Fruit fly (Drosophila melanogaster) whole organism, prepupa: ENCODE measurements around the gene CG3552.

Experiments used
- Blimp-1 ChIP-seq: fragments of 200-800 bp; sonication (Bioruptor generic); optimal IDR thresholded peaks from 3 replicates; lab custom pipeline; 2017; ENCODE audit warnings: missing biosample characterization, missing genetic modification characterization, mild to moderate bottlenecking, moderate library complexity, missing genetic modification reagents
- CG11762 ChIP-seq: fragments of 200-800 bp; sonication (Bioruptor generic); optimal IDR thresholded peaks from 3 replicates; lab custom pipeline; 2016; ENCODE audit warnings: missing biosample characterization, missing genetic modification characterization; ENCODE audit not compliant: insufficient read depth
- CG11902 ChIP-seq: fragments of 200-800 bp; sonication (Bioruptor generic); optimal IDR thresholded peaks from 3 replicates; lab custom pipeline; 2016; ENCODE audit warnings: missing biosample characterization, missing genetic modification characterization
- CG15336 ChIP-seq: fragments of 200-800 bp; sonication (Bioruptor generic); IDR thresholded peaks from 2 replicates; pipeline ENCODE4 v1.3.6; 2022; ENCODE audit warnings: missing biosample characterization, missing genetic modification characterization
- CG1621 ChIP-seq: fragments of 200-800 bp; sonication (Bioruptor generic); optimal IDR thresholded peaks from 3 replicates; lab custom pipeline; 2018; ENCODE audit warnings: missing biosample characterization, mild to moderate bottlenecking, missing genetic modification characterization
- CG16779 ChIP-seq: fragments of 200-800 bp; sonication (Bioruptor generic); optimal IDR thresholded peaks from 3 replicates; lab custom pipeline; 2017; ENCODE audit warnings: missing biosample characterization, mild to moderate bottlenecking, missing genetic modification characterization
- CG31627 ChIP-seq: fragments of 200-800 bp; sonication (Bioruptor generic); optimal IDR thresholded peaks from 3 replicates; lab custom pipeline; 2016; ENCODE audit warnings: missing biosample characterization, missing genetic modification characterization
- CG32006 ChIP-seq: fragments of 200-800 bp; sonication (Bioruptor generic); optimal IDR thresholded peaks from 3 replicates; lab custom pipeline; 2017; ENCODE audit warnings: missing biosample characterization, mild to moderate bottlenecking, missing genetic modification characterization
- CG34406 ChIP-seq: fragments of 200-800 bp; sonication (Bioruptor generic); optimal IDR thresholded peaks from 3 replicates; lab custom pipeline; 2016; ENCODE audit warnings: missing biosample characterization, missing genetic modification characterization
- CG3919 ChIP-seq: fragments of 200-800 bp; sonication (Bioruptor generic); optimal IDR thresholded peaks from 3 replicates; lab custom pipeline; 2016; ENCODE audit warnings: missing biosample characterization, missing genetic modification characterization
- CG6163 ChIP-seq: fragments of 200-800 bp; sonication (Bioruptor generic); IDR thresholded peaks from 3 replicates; pipeline ENCODE4 v1.3.6; 2022; ENCODE audit warnings: missing biosample characterization, missing genetic modification characterization
- CG6808 ChIP-seq: fragments of 200-800 bp; sonication (Bioruptor generic); optimal IDR thresholded peaks from 3 replicates; lab custom pipeline; 2017; ENCODE audit warnings: missing biosample characterization, missing genetic modification characterization, mild to moderate bottlenecking, moderate library complexity, missing genetic modification reagents
- CG6854 ChIP-seq: fragments of 200-800 bp; sonication (Bioruptor generic); optimal IDR thresholded peaks from 2 replicates; lab custom pipeline; 2017; ENCODE audit warnings: missing biosample characterization, mild to moderate bottlenecking, missing genetic modification characterization
- CG7368 ChIP-seq: fragments of 200-800 bp; sonication (Bioruptor generic); optimal IDR thresholded peaks from 3 replicates; lab custom pipeline; 2016; ENCODE audit warnings: missing biosample characterization, missing genetic modification characterization
- CG8119 ChIP-seq: fragments of 200-800 bp; sonication (Bioruptor generic); IDR thresholded peaks from 3 replicates; pipeline ENCODE4 v1.3.6; 2022; ENCODE audit warnings: missing biosample characterization, missing genetic modification characterization
- CG8632 ChIP-seq: fragments of 200-800 bp; sonication (Bioruptor generic); optimal IDR thresholded peaks from 3 replicates; lab custom pipeline; 2016; ENCODE audit warnings: missing biosample characterization, missing genetic modification characterization
- Eip75B ChIP-seq: fragments of 200-800 bp; sonication (Bioruptor generic); optimal IDR thresholded peaks from 3 replicates; lab custom pipeline; 2016; ENCODE audit warnings: missing biosample characterization, missing genetic modification characterization
- Eip78C ChIP-seq: fragments of 200-800 bp; sonication (Bioruptor generic); peaks from one replicate; lab custom pipeline; 2016; ENCODE audit warnings: missing biosample characterization, missing genetic modification characterization
- Eip93F ChIP-seq: fragments of 200-800 bp; sonication (Bioruptor generic); optimal IDR thresholded peaks from 2 replicates; lab custom pipeline; 2016; ENCODE audit warnings: missing biosample characterization, mild to moderate bottlenecking, missing genetic modification characterization
- Hr4 ChIP-seq: fragments of 200-800 bp; sonication (Bioruptor generic); optimal IDR thresholded peaks from 3 replicates; lab custom pipeline; 2016; ENCODE audit warnings: missing biosample characterization, missing genetic modification characterization
- Met ChIP-seq: fragments of 200-800 bp; sonication (Bioruptor generic); optimal IDR thresholded peaks from 3 replicates; lab custom pipeline; 2016; ENCODE audit warnings: missing biosample characterization, missing genetic modification characterization
- OdsH ChIP-seq: fragments of 200-800 bp; sonication (Bioruptor generic); optimal IDR thresholded peaks from 3 replicates; lab custom pipeline; 2016; ENCODE audit warnings: missing biosample characterization, missing genetic modification characterization
- Smox ChIP-seq: fragments of 200-800 bp; sonication (Bioruptor generic); optimal IDR thresholded peaks from 3 replicates; lab custom pipeline; 2016; ENCODE audit warnings: missing biosample characterization, missing genetic modification characterization
- Sox102F ChIP-seq: fragments of 200-800 bp; sonication (Bioruptor generic); optimal IDR thresholded peaks from 2 replicates; lab custom pipeline; 2016; ENCODE audit warnings: missing biosample characterization, mild to moderate bottlenecking, missing genetic modification characterization
- Sox15 ChIP-seq: fragments of 200-800 bp; sonication (Bioruptor generic); optimal IDR thresholded peaks from 3 replicates; lab custom pipeline; 2016; ENCODE audit warnings: missing biosample characterization, missing genetic modification characterization
- acj6 ChIP-seq: fragments of 200-800 bp; sonication (Bioruptor generic); optimal IDR thresholded peaks from 3 replicates; lab custom pipeline; 2016; ENCODE audit warnings: missing biosample characterization, missing genetic modification characterization
- cyc ChIP-seq: fragments of 200-800 bp; sonication (Bioruptor generic); optimal IDR thresholded peaks from 3 replicates; lab custom pipeline; 2016; ENCODE audit warnings: missing biosample characterization, missing genetic modification characterization
- dsx ChIP-seq: fragments of 200-800 bp; optimal IDR thresholded peaks from 3 replicates; lab custom pipeline; 2019; ENCODE audit warnings: missing biosample characterization, mild to moderate bottlenecking, missing genetic modification characterization, moderate library complexity; ENCODE audit not compliant: poor library complexity, severe bottlenecking
- esn ChIP-seq: fragments of 200-800 bp; sonication (Bioruptor generic); optimal IDR thresholded peaks from 2 replicates; lab custom pipeline; 2016; ENCODE audit warnings: missing biosample characterization, mild to moderate bottlenecking, missing genetic modification characterization, moderate library complexity
- fd59A ChIP-seq: fragments of 200-800 bp; sonication (Bioruptor generic); optimal IDR thresholded peaks from 2 replicates; lab custom pipeline; 2017; ENCODE audit warnings: missing biosample characterization, mild to moderate bottlenecking, missing genetic modification characterization, missing genetic modification reagents
- fd85E ChIP-seq: fragments of 200-800 bp; sonication (Bioruptor generic); optimal IDR thresholded peaks from 3 replicates; lab custom pipeline; 2016; ENCODE audit warnings: missing biosample characterization, missing genetic modification characterization
- fkh ChIP-seq: fragments of 200-800 bp; sonication (Bioruptor generic); optimal IDR thresholded peaks from 3 replicates; lab custom pipeline; 2017; ENCODE audit warnings: missing biosample characterization, mild to moderate bottlenecking, missing genetic modification characterization, moderate library complexity
- pdm3 ChIP-seq: fragments of 200-800 bp; sonication (Bioruptor generic); optimal IDR thresholded peaks from 3 replicates; lab custom pipeline; 2016; ENCODE audit warnings: missing biosample characterization, missing genetic modification characterization
- salr ChIP-seq, 2 experiments: fragments of 200-800 bp; sonication (Bioruptor generic); optimal IDR thresholded peaks; 3 replicates each; lab custom pipeline; 2016 to 2018; ENCODE audit warnings: missing biosample characterization in 2 of 2, missing genetic modification characterization in 2 of 2, mild to moderate bottlenecking in 1 of 2
- spab ChIP-seq: fragments of 200-800 bp; sonication (Bioruptor generic); optimal IDR thresholded peaks from 2 replicates; lab custom pipeline; 2017; ENCODE audit warnings: missing biosample characterization, mild to moderate bottlenecking, missing genetic modification characterization, missing genetic modification reagents
- ss ChIP-seq, 2 experiments: fragments of 200-800 bp; sonication (Bioruptor generic); optimal IDR thresholded peaks; 2 replicates in 1 of 2; 3 replicates in 1 of 2; lab custom pipeline; 2017 to 2018; ENCODE audit warnings: mild to moderate bottlenecking in 2 of 2, missing biosample characterization in 2 of 2, missing genetic modification characterization in 2 of 2, moderate library complexity in 1 of 2
- topi ChIP-seq: fragments of 200-800 bp; sonication (Bioruptor generic); optimal IDR thresholded peaks from 3 replicates; lab custom pipeline; 2016; ENCODE audit warnings: missing biosample characterization, missing genetic modification characterization

Gene CG3552

dm6 chr3L:9420054-9420818, 35.9 kb upstream of the CG3552 start (continued):
- TF ChIP-seq spab (GFP tag; lab: Kevin White, UChicago) (peak; percentile 93), CG8119 (GFP tag; lab: Robert Waterston, UW) (peak; percentile 98), salr (GFP tag; optimal IDR thresholded peaks at IDR 0.05; lab: Kevin White, UChicago) (peak; percentile 91), CG6854 (GFP tag; lab: Kevin White, UChicago) (peak; percentile 96), Sox15 (GFP tag; lab: Kevin White, UChicago) (peak; percentile 92), CG11902 (peak; percentile 95), Eip75B (GFP tag; lab: Kevin White, UChicago) (peak; percentile 99), Smox (GFP tag; lab: Kevin White, UChicago) (peak; percentile 98), CG34406 (GFP tag; lab: Kevin White, UChicago) (peak; percentile 97), CG31627 (GFP tag; lab: Kevin White, UChicago) (peak; percentile 97), Met (GFP tag; lab: Kevin White, UChicago) (peak; percentile 98), Eip78C (GFP tag; lab: Kevin White, UChicago) (peak; percentile 99), fd59A (GFP tag; lab: Kevin White, UChicago) (peak; percentile 95), pdm3 (GFP tag; lab: Kevin White, UChicago) (peak; percentile 97), acj6 (GFP tag; lab: Kevin White, UChicago) (peak; percentile 96), CG6163 (GFP tag; lab: Robert Waterston, UW) (peak; percentile 97), CG8632 (GFP tag; lab: Kevin White, UChicago) (peak; percentile 97), CG32006 (GFP tag; lab: Kevin White, UChicago) (peak; percentile 95), OdsH (peak; percentile 95), CG1621 (tag; lab: Kevin White, UChicago) (peak; percentile 95), CG3919 (GFP tag; lab: Kevin White, UChicago) (peak; percentile 96), CG15336 (peak; percentile 98)

- TF ChIP-seq acj6 (GFP tag; lab: Kevin White, UChicago) = no peak
- TF ChIP-seq CG7368 (GFP tag; lab: Kevin White, UChicago) = no peak
- no peak for TF ChIP-seq Blimp-1
- no peak for TF ChIP-seq CG31627 (GFP tag; lab: Kevin White, UChicago)
- no peak for TF ChIP-seq CG16779
- no peak for TF ChIP-seq CG11762
- TF ChIP-seq Hr4 (GFP tag; lab: Kevin White, UChicago) = no peak
- TF ChIP-seq esn (GFP tag; lab: Kevin White, UChicago) = no peak
- TF ChIP-seq dsx = no peak
- no peak for TF ChIP-seq fd85E
- TF ChIP-seq Sox102F (GFP tag; lab: Kevin White, UChicago) = no peak
- no peak for TF ChIP-seq CG6163 (GFP tag; lab: Robert Waterston, UW)
- no peak for TF ChIP-seq fkh (GFP tag; lab: Kevin White, UChicago)
- no peak for TF ChIP-seq CG6854 (GFP tag; lab: Kevin White, UChicago)
- TF ChIP-seq fd59A (GFP tag; lab: Kevin White, UChicago) = no peak
- TF ChIP-seq spab (GFP tag; lab: Kevin White, UChicago) = no peak
- no peak for TF ChIP-seq Eip93F (GFP tag; lab: Kevin White, UChicago)
- no peak for TF ChIP-seq topi (GFP tag; lab: Kevin White, UChicago)
- no peak for TF ChIP-seq OdsH
- TF ChIP-seq Eip75B (GFP tag; lab: Kevin White, UChicago) = no peak
These were observed 35.3 kb upstream of the CG3552 start for dm6 chr3L:9420819-9421130.

DNA sequence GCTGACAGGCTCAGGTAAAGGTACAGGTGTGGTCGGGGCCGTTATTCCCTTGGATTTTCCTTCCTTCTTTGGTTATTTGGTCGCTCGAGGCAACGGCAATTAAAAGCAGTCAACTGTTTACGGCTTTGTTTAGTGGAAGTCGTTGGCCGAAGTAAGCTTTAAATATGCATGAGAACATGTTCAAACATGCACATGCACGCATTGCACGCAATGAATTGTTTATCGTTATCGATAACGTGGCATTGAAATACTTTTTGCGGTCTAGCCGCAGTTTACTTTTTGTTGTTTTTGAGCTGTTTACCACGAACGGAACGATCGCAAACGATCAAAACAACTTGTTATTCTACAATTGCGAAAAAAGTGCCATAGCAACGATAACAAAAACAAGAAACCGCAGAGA, 34.5 kb upstream of the CG3552 start:
- TF ChIP-seq Sox102F (GFP tag; lab: Kevin White, UChicago) = no peak
- peak in 1 of 2 experiments; percentile 52 for TF ChIP-seq ss (GFP tag; optimal IDR thresholded peaks at IDR 0.05; lab: Kevin White, UChicago)
- no peak for TF ChIP-seq cyc (GFP tag; lab: Kevin White, UChicago)
- no peak for TF ChIP-seq CG6808 (GFP tag; lab: Kevin White, UChicago)
